Worm (Caenorhabditis elegans) whole organism, L3 larva: Measurements from ENCODE around the gene aptf-3.

ENCODE experiments used
- elt-1 ChIP-seq: fragments of 150-350 bp; optimal IDR thresholded peaks from 2 replicates; lab custom pipeline; 2014; ENCODE audit warnings: missing biosample characterization, missing genetic modification characterization
- fkh-10 ChIP-seq: sonication (generic microtip); optimal IDR thresholded peaks from 2 replicates; lab custom pipeline; 2017; ENCODE audit warnings: missing biosample characterization, missing genetic modification reagents, missing genetic modification characterization
- lin-15B ChIP-seq: fragments of 150-350 bp; optimal IDR thresholded peaks from 2 replicates; lab custom pipeline; 2014; ENCODE audit warnings: missing biosample characterization, missing genetic modification characterization
- lin-39 ChIP-seq: fragments of 150-350 bp; optimal IDR thresholded peaks from 2 replicates; lab custom pipeline; 2018; ENCODE audit warnings: missing biosample characterization, missing genetic modification reagents, missing genetic modification characterization
- nhr-28 ChIP-seq: fragments of 150-350 bp; optimal IDR thresholded peaks from 2 replicates; lab custom pipeline; 2014; ENCODE audit warnings: missing biosample characterization, missing genetic modification characterization
- skn-1 ChIP-seq: fragments of 150-350 bp; optimal IDR thresholded peaks from 2 replicates; lab custom pipeline; 2014; ENCODE audit warnings: missing biosample characterization, missing genetic modification characterization
- ztf-11 ChIP-seq: fragments of 150-350 bp; optimal IDR thresholded peaks from 2 replicates; lab custom pipeline; 2014; ENCODE audit warnings: missing biosample characterization, missing genetic modification characterization

DNA sequence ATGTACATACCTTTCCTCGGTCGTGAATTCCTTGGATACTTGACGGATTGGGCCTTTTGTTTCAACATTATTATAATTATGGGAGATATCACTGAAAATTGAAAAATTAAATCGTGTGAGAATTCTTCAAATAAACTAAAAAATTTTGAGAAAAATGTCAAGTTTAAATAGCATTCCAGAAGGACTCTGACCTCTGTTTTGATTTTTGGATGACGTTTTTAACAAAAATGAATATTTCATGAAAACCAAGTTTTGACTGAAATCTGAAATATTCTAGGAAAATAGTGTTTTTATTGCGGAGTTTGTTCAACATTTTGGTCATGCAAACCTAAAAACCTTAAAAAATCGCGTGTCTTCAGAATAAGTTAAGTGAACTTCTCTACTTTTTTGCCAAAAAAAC is 37.8 kb upstream of the aptf-3 start, which contains the start of gene glb-27:
- TF ChIP-seq lin-15B (no peak), nhr-28 (tag; lab: Kevin White, UChicago) (no peak), ztf-11 (tag; lab: Kevin White, UChicago) (no peak), fkh-10 (no peak), lin-39 (tag; lab: Kevin White, UChicago) (no peak), elt-1 (tag; lab: Kevin White, UChicago) (no peak), skn-1 (no peak)
